Worm (Caenorhabditis elegans): ENCODE measurements around the gene F20C5.6.

The F20C5.6 gene

DNA sequence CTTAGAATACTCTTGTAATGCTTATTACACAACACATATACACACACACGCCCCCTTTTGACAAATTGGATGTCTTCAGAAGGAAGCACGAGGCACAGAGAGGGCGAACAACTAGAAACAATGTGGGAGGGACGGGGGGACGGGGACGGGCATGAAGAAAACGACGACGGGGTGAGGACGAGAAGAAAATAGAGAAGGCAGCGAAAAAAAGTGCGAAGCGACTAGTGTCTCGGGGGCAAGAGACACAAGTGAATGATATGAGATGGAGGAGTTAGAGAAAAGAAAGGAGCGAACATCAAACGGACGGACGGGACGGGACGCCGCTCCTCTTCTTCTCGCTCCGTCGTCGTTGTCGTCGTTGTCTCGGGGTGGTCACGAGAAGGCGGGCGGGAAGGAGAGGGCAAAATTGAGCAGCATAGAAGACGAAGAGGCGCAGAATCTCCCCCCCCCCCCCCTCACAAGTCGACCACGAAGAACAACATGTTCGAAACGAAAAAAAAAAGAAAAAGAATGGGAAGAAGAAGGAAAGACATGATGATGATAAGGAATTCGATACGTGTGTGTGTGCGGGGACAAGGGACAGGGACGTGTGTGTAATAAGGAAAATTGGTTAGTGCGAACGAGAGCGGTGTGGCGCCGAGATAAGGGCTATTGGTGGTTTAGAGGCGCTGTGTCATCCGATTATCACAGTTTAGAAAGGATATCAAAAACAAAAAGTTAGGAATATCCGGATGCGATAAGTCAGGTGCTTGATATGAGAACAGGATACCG lies 22.1 kb upstream of the F20C5.6 start:
- TF ChIP-seq dmd-4 (tag; optimal IDR thresholded peaks at IDR 0.05) (no peak), skn-1 (tag; optimal IDR thresholded peaks at IDR 0.05) (no peak), elt-1 (tag; optimal IDR thresholded peaks at IDR 0.05) (no peak), lin-11 (tag; optimal IDR thresholded peaks at IDR 0.05) (peak; percentile 44), mdl-1 (tag; optimal IDR thresholded peaks at IDR 0.05) (peak; percentile 80 to 93), fos-1 (tag; optimal IDR thresholded peaks at IDR 0.05) (peak; percentile 80), F13H6.1 (tag; optimal IDR thresholded peaks at IDR 0.05) (peak; percentile 93), nhr-21 (tag; optimal IDR thresholded peaks at IDR 0.05) (peak; percentile 89), zag-1 (tag; optimal IDR thresholded peaks at IDR 0.05) (peak; percentile 82), lin-39 (tag; optimal IDR thresholded peaks at IDR 0.05) (no peak), elt-3 (tag; optimal IDR thresholded peaks at IDR 0.05) (no peak), lin-13 (GFP tag; optimal IDR thresholded peaks at IDR 0.05) (peak; percentile 67), nhr-77 (tag; optimal IDR thresholded peaks at IDR 0.05) (no peak), gmeb-1 (tag; optimal IDR thresholded peaks at IDR 0.05) (peak; percentile 17), alr-1 (tag; optimal IDR thresholded peaks at IDR 0.05) (no peak), aly-2 (tag; optimal IDR thresholded peaks at IDR 0.05) (no peak), egl-27 (tag; optimal IDR thresholded peaks at IDR 0.05) (peak; percentile 81), C34F6.9 (tag; optimal IDR thresholded peaks at IDR 0.05) (peak; percentile 82), unc-62 (GFP tag; optimal IDR thresholded peaks at IDR 0.05) (peak; percentile 45), mab-5 (tag; optimal IDR thresholded peaks at IDR 0.05) (peak; percentile 31), Y55F3AM.14 (GFP tag; optimal IDR thresholded peaks at IDR 0.05) (peak; percentile 97), sem-4 (tag; optimal IDR thresholded peaks at IDR 0.05) (peak; percentile 87), ceh-82 (tag; optimal IDR thresholded peaks at IDR 0.05) (no peak), blmp-1 (tag; optimal IDR thresholded peaks at IDR 0.05; ENCODE audit: insufficient read depth) (peak; percentile 88), ztf-11 (tag; optimal IDR thresholded peaks at IDR 0.05) (no peak), ama-1 (optimal IDR thresholded peaks at IDR 0.05) (no peak), R02D3.7 (tag; optimal IDR thresholded peaks at IDR 0.05) (no peak), nhr-25 (tag; optimal IDR thresholded peaks at IDR 0.05) (peak; percentile 89), nhr-11 (tag; optimal IDR thresholded peaks at IDR 0.05) (no peak), ZK546.5 (tag; optimal IDR thresholded peaks at IDR 0.05) (no peak), snpc-4 (tag; optimal IDR thresholded peaks at IDR 0.05) (peak; percentile 10), nhr-10 (tag; optimal IDR thresholded peaks at IDR 0.05) (no peak), sma-9 (GFP tag; optimal IDR thresholded peaks at IDR 0.05) (peak; percentile 90), sma-9 (tag; optimal IDR thresholded peaks at IDR 0.05) (no peak), nhr-237 (tag; optimal IDR thresholded peaks at IDR 0.05) (no peak), nhr-129 (tag; optimal IDR thresholded peaks at IDR 0.05) (peak; percentile 71), unc-39 (tag; optimal IDR thresholded peaks at IDR 0.05) (peak; percentile 29), crh-2 (tag; optimal IDR thresholded peaks at IDR 0.05) (peak; percentile 89), unc-55 (GFP tag; optimal IDR thresholded peaks at IDR 0.05) (peak; percentile 56), ztf-4 (tag; optimal IDR thresholded peaks at IDR 0.05) (peak; percentile 87), ceh-16 (tag; optimal IDR thresholded peaks at IDR 0.05) (peak; percentile 97), ztf-1 (GFP tag; conservative IDR thresholded peaks at IDR 0.05) (no peak), nhr-23 (tag; optimal IDR thresholded peaks at IDR 0.05) (no peak), nhr-12 (tag; optimal IDR thresholded peaks at IDR 0.05) (no peak), peb-1 (tag; optimal IDR thresholded peaks at IDR 0.05) (no peak), mbf-1 (tag; optimal IDR thresholded peaks at IDR 0.05) (no peak), nhr-6 (tag; optimal IDR thresholded peaks at IDR 0.05) (peak; percentile 70), sma-3 (GFP tag; optimal IDR thresholded peaks at IDR 0.05) (peak; percentile 77), lsy-2 (tag; optimal IDR thresholded peaks at IDR 0.05) (peak; percentile 1 to 67)
